Fruit fly (Drosophila melanogaster): ENCODE data around the gene AP-2alpha.

AP-2alpha gene

DNA sequence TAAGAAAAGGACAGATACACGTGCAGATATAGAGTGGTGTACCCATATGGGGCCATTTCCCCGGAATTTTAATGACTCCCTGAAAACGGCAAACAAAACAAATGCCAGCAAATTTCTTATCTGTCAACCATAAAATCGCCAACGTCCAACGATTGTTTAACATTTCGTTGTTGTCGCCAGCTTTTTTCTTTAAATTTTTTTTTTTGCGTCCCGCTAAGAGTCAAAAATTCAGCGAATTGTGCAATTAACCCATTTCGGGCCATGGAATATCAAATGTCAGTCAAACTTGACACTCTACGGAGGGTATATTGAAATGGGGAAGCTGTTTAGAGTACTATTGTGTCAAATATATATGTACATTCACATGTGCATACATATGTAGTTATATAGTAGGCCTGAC, 17.5 kb upstream of the AP-2alpha start:
- no peak for TF ChIP-seq CG1620 (GFP tag; optimal IDR thresholded peaks at IDR 0.05)
- TF ChIP-seq Crg-1 (GFP tag; optimal IDR thresholded peaks at IDR 0.05), result no peak
- TF ChIP-seq kay (GFP tag; ENCODE audit: borderline replicate concordance), result no peak
- TF ChIP-seq CG14711 (tag; optimal IDR thresholded peaks at IDR 0.05), result no peak
- TF ChIP-seq pad (GFP tag; optimal IDR thresholded peaks at IDR 0.05), result no peak
- no peak for TF ChIP-seq CG7101 (tag; optimal IDR thresholded peaks at IDR 0.05)
- TF ChIP-seq Mnt (GFP tag; optimal IDR thresholded peaks at IDR 0.05), result no peak
- TF ChIP-seq tj (GFP tag; optimal IDR thresholded peaks at IDR 0.05), result peak; percentile 92
- TF ChIP-seq ovo (GFP tag; optimal IDR thresholded peaks at IDR 0.05), result no peak
- TF ChIP-seq bab1 (GFP tag; optimal IDR thresholded peaks at IDR 0.05), result peak; percentile 1
- no peak for TF ChIP-seq CG33017 (tag; optimal IDR thresholded peaks at IDR 0.05)
- TF ChIP-seq toe (GFP tag; optimal IDR thresholded peaks at IDR 0.05), result no peak
- TF ChIP-seq Clk (GFP tag; optimal IDR thresholded peaks at IDR 0.05), result no peak
- TF ChIP-seq cic (GFP tag; optimal IDR thresholded peaks at IDR 0.05), result no peak

DNA sequence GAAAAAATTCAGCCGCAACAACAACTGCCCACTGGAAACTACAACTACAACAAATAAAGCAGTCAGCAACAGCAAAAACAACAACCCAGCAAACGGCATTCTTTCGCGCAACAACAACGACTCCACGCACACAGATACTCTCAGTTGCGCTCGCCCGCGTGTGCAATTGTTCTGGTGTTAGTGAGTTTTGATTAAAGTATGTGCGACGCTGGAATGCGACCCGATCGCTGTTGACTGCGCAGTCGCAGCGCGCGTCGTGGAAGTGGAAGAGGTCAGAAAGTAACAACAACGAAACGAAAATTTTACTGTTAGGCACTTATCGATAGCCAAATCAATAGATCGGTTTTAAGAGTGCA, 17.0 kb upstream of the AP-2alpha start:
- TF ChIP-seq Clk (GFP tag; optimal IDR thresholded peaks at IDR 0.05) (no peak), bab1 (GFP tag; optimal IDR thresholded peaks at IDR 0.05) (no peak), cnc (optimal IDR thresholded peaks at IDR 0.05) (no peak), CG5204 (GFP tag; optimal IDR thresholded peaks at IDR 0.05) (no peak), tj (GFP tag; optimal IDR thresholded peaks at IDR 0.05) (no peak), kay (GFP tag; ENCODE audit: borderline replicate concordance) (no peak), pad (GFP tag; optimal IDR thresholded peaks at IDR 0.05) (no peak), CG12768 (GFP tag; optimal IDR thresholded peaks at IDR 0.05) (no peak)

DNA sequence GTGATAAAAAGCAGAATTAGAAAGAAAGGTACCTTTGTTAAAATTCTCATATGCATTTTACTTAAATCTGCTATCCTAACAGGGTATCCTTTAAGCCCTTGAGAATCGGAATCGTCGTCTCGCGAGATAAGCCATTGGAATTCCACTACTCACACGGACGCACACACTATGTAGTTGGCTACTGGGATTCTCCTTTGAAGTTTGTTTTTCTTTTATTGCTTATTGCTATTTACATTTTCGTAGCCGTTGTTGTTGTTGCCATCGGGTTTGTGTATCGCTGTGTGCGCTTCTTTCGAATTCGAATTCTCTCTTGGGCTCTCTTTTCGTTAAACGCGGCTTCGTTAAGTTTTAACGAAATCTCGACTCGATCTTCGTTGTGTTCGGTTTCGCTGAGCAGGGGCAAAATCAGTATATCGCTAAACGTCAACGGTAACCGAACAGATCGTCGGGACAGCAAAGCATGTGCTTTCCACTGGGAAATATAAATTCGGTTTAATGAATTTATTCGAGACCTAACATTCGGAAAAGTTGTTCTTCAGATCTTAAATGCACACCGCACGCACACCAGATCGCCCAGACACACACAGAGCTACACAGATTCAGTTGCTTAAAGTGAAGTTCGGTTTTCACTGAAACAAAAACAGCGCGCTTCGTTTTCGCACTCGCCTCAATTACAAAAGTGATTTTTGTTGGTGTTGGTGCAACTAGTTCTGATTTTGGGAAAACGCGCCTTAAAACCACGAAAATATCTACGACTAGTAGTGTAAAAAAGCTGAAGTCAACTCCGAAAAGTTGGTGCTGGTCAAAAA, 16.4 kb upstream of the AP-2alpha start, which contains the start of gene ex:
ex (plus strand) TSS at position 408 of the 809 bp plus-strand sequence.
- TF ChIP-seq Clk (GFP tag; optimal IDR thresholded peaks at IDR 0.05) (peak; percentile 1), CG14711 (tag; optimal IDR thresholded peaks at IDR 0.05) (peak; percentile 27), CG7101 (tag; optimal IDR thresholded peaks at IDR 0.05) (peak; percentile 72), Crg-1 (GFP tag; optimal IDR thresholded peaks at IDR 0.05) (peak; percentile 30), pad (GFP tag; optimal IDR thresholded peaks at IDR 0.05) (peak; percentile 87), cic (GFP tag; optimal IDR thresholded peaks at IDR 0.05) (peak; percentile 25), cnc (optimal IDR thresholded peaks at IDR 0.05) (no peak), CG7045 (GFP tag; optimal IDR thresholded peaks at IDR 0.05) (peak; percentile 60), kay (GFP tag; ENCODE audit: borderline replicate concordance) (no peak), CG1620 (GFP tag; optimal IDR thresholded peaks at IDR 0.05) (no peak), tj (GFP tag; optimal IDR thresholded peaks at IDR 0.05) (peak; percentile 89), toe (GFP tag; optimal IDR thresholded peaks at IDR 0.05) (no peak), CG11617 (GFP tag; optimal IDR thresholded peaks at IDR 0.05) (peak; percentile 48), Mnt (GFP tag; optimal IDR thresholded peaks at IDR 0.05) (peak; percentile 87), ovo (GFP tag; optimal IDR thresholded peaks at IDR 0.05) (peak; percentile 48), CG12768 (GFP tag; optimal IDR thresholded peaks at IDR 0.05) (peak; percentile 82), Hr96 (GFP tag; optimal IDR thresholded peaks at IDR 0.05) (no peak), bab1 (GFP tag; optimal IDR thresholded peaks at IDR 0.05) (peak; percentile 58), CG5204 (GFP tag; optimal IDR thresholded peaks at IDR 0.05) (no peak), CG33017 (tag; optimal IDR thresholded peaks at IDR 0.05) (peak; percentile 76)

DNA sequence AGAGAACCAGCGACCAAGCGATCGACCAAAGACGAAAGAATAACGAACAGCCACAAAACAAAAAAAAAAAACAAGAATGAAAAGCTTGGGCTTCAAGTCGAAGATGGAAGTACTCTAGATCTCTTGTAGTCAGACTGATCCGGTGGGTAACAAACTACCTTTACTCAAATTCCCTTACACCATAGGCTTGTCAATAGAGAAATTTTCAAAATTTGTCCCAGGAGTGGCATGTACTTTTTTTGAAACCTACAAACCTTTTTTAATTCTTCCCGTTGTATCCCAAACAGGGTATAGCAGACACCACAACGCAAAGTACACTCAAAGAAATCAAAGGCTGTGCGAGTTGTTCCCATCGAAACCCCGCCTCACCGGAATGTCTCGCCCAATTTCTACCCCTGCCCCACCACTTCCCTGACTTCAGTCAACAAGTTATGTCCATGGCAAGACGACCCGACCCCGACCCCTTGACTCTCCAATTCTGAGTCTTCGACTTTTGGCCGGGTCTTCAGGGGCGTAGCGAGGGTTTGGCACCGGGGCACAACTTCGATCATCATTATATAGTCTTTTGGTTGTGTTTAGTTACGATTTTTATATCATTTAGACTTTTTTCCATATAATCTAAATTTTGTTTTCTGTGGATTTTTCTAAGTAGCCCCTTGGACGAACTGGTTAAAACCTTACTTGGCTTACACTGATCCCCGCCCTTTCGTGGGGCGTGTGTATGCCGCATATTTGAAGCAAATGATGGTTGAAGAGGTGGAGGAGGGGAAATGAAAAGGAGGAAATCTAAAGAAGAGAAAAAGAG, 15.3 kb upstream of the AP-2alpha start:
- TF ChIP-seq kay (GFP tag; ENCODE audit: borderline replicate concordance), result peak; percentile 36
- TF ChIP-seq tj (GFP tag; optimal IDR thresholded peaks at IDR 0.05), result no peak
- TF ChIP-seq bab1 (GFP tag; optimal IDR thresholded peaks at IDR 0.05), result no peak

DNA sequence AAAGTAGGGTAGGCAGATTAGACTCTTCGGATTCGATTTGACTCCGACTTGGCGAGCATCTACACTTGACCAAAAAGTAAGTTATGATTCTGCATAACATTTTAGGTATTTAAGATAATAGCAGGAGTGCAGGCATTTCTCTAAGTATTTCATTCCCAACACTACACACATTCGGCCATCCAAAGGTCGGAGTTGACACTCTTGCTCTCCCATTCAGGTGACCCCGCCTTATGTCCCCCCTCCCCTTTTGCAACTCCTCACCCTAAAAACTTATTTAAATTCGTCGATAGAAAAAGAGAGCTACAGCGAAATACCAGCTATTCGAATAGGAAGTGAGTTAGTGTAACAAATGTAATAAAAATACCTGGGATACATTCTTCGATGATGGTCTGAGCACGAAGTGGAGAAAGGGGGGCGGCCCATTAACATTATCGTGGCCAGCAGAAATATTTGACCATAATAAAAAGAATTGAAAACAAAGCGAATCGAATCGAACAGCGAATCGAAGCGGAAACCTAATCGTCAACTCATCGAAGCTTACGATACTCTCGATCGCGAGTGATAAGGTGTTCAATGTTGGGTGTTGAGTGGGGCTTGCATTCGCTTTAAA, 13.9 kb upstream of the AP-2alpha start:
- TF ChIP-seq tj (GFP tag; optimal IDR thresholded peaks at IDR 0.05), result no peak
- no peak for TF ChIP-seq Crg-1 (GFP tag; optimal IDR thresholded peaks at IDR 0.05)
- no peak for TF ChIP-seq Hr96 (GFP tag; optimal IDR thresholded peaks at IDR 0.05)
- TF ChIP-seq Mnt (GFP tag; optimal IDR thresholded peaks at IDR 0.05), result no peak
- TF ChIP-seq CG12768 (GFP tag; optimal IDR thresholded peaks at IDR 0.05), result no peak
- no peak for TF ChIP-seq cnc (optimal IDR thresholded peaks at IDR 0.05)
- no peak for TF ChIP-seq Clk (GFP tag; optimal IDR thresholded peaks at IDR 0.05)
- no peak for TF ChIP-seq ovo (GFP tag; optimal IDR thresholded peaks at IDR 0.05)
- TF ChIP-seq CG33017 (tag; optimal IDR thresholded peaks at IDR 0.05), result no peak
- TF ChIP-seq kay (GFP tag; ENCODE audit: borderline replicate concordance), result no peak
- no peak for TF ChIP-seq toe (GFP tag; optimal IDR thresholded peaks at IDR 0.05)
- TF ChIP-seq CG5204 (GFP tag; optimal IDR thresholded peaks at IDR 0.05), result no peak
- TF ChIP-seq CG7045 (GFP tag; optimal IDR thresholded peaks at IDR 0.05), result no peak
- no peak for TF ChIP-seq pad (GFP tag; optimal IDR thresholded peaks at IDR 0.05)
